Worm (Caenorhabditis elegans): ENCODE data around the gene Y37D8A.6.

ce11 chrIII:12819909-12820308 lies 50.2 kb downstream of the Y37D8A.6 start, which contains the start of the genes Y37D8A.2 and Y37D8A.25:
- TF ChIP-seq W03F9.2 (tag; optimal IDR thresholded peaks at IDR 0.05) (no peak), dao-5 (tag; optimal IDR thresholded peaks at IDR 0.05) (no peak), him-1 (tag; optimal IDR thresholded peaks at IDR 0.05) (no peak)
